Fruit fly (Drosophila melanogaster) whole organism: ENCODE measurements around the gene RpL13.

Experiments
- CG8478 ChIP-seq: fragments of >200 bp; optimal IDR thresholded peaks from 2 replicates; lab custom pipeline; 2018; ENCODE audit warnings: inconsistent platforms
- Dll ChIP-seq: fragments of >200 bp; optimal IDR thresholded peaks from 2 replicates; lab custom pipeline; 2017
- EcR ChIP-seq, 2 experiments: fragments of >200 bp; optimal IDR thresholded peaks; 2 replicates each; lab custom pipeline; 2017; ENCODE audit warnings: missing biosample characterization in 2 of 2, missing genetic modification characterization in 2 of 2, missing genetic modification reagents in 2 of 2
- pan ChIP-seq: fragments of >200 bp; optimal IDR thresholded peaks from 2 replicates; lab custom pipeline; 2017
- psq ChIP-seq: fragments of >200 bp; optimal IDR thresholded peaks from 2 replicates; lab custom pipeline; 2017
- usp ChIP-seq: fragments of >200 bp; optimal IDR thresholded peaks from 2 replicates; lab custom pipeline; 2017; ENCODE audit warnings: missing biosample characterization, missing genetic modification characterization, mixed read lengths

dm6 chr2L:10002408-10003358 is 35.6 kb downstream of the RpL13 start, which contains the start of the genes CG31875 and SoYb:
- TF ChIP-seq CG8478 (lab: Kevin White, UChicago) (no peak), pan (no peak), usp (GFP tag; lab: Kevin White, UChicago) (no peak), psq (lab: Kevin White, UChicago) (no peak), Dll (no peak), EcR (GFP tag; optimal IDR thresholded peaks at IDR 0.05; lab: Kevin White, UChicago) (no peak)
